Fruit fly (Drosophila melanogaster): Measurements from ENCODE around the gene CG4995.

The CG4995 gene

DNA sequence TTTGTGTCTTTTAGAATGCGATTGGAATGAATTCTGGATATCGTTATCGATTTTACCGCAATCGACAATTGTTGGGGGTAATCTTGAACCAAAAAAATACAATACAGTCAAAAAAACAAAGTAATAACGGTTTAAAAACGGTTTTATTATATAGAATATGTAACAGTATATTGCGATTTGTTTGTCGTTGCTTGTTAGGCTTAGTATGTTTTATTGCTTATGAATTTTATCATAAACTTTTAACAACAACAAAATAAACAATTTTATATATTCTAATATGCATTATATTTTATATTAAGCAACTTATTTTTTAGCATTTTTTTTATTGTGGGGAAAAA is 22.5 kb upstream of the CG4995 start, which contains the start of gene CYLD (continued):
- no peak for TF ChIP-seq CG43689 (GFP tag; IDR thresholded peaks at IDR 0.05)
- no peak for TF ChIP-seq Gug (GFP tag; IDR thresholded peaks at IDR 0.05)
- TF ChIP-seq CG15514 (GFP tag; optimal IDR thresholded peaks at IDR 0.05), result peak; percentile 66
- no peak for TF ChIP-seq aop (GFP tag; IDR thresholded peaks at IDR 0.05)
- no peak for TF ChIP-seq CG16815 (GFP tag; optimal IDR thresholded peaks at IDR 0.05)
- peak; percentile 58; the same call in 1 of the 4 replicates for TF ChIP-seq Dll (GFP tag; IDR thresholded peaks at IDR 0.05; ENCODE audit: partially characterized antibody)
- no peak for TF ChIP-seq Mes4 (GFP tag; optimal IDR thresholded peaks at IDR 0.05)
- peak; percentile 83 for TF ChIP-seq CG18262 (tag; optimal IDR thresholded peaks at IDR 0.05)
- no peak for TF ChIP-seq CG3726 (GFP tag; IDR thresholded peaks at IDR 0.05)
- TF ChIP-seq Sox102F (GFP tag; optimal IDR thresholded peaks at IDR 0.05), result peak; percentile 84
- no peak for TF ChIP-seq CG8765 (GFP tag; IDR thresholded peaks at IDR 0.05)
- peak; percentile 23 for TF ChIP-seq Lhr (GFP tag; optimal IDR thresholded peaks at IDR 0.05)
- TF ChIP-seq Sry-δ (GFP tag; optimal IDR thresholded peaks at IDR 0.05), result peak; percentile 39
- no peak for TF ChIP-seq bcd (GFP tag; optimal IDR thresholded peaks at IDR 0.05)
- no peak for TF ChIP-seq jing (GFP tag; optimal IDR thresholded peaks at IDR 0.05)
- TF ChIP-seq Vsx1 (GFP tag; optimal IDR thresholded peaks at IDR 0.05), result peak; percentile 15
- TF ChIP-seq ase (GFP tag; IDR thresholded peaks at IDR 0.05), result no peak; the same call in 2 of the 3 replicates
- TF ChIP-seq CG11560 (tag; IDR thresholded peaks at IDR 0.05), result no peak
- peak; percentile 71 for TF ChIP-seq nmo (GFP tag; optimal IDR thresholded peaks at IDR 0.05)
- TF ChIP-seq CG11247 (GFP tag; IDR thresholded peaks at IDR 0.05), result no peak
- no peak for TF ChIP-seq hkb (optimal IDR thresholded peaks at IDR 0.05)
- TF ChIP-seq hkb (GFP tag; IDR thresholded peaks at IDR 0.05), result peak; percentile 85
- no peak for TF ChIP-seq CG14667 (GFP tag; IDR thresholded peaks at IDR 0.05)
- TF ChIP-seq cato (GFP tag; optimal IDR thresholded peaks at IDR 0.05; ENCODE audit: borderline replicate concordance), result peak; percentile 19
- peak; percentile 78 for TF ChIP-seq Blimp-1 (GFP tag; optimal IDR thresholded peaks at IDR 0.05)
- no peak; the same call in 2 of the 3 replicates for TF ChIP-seq CG34422 (GFP tag; IDR thresholded peaks at IDR 0.05)
- TF ChIP-seq H2.0 (GFP tag; IDR thresholded peaks at IDR 0.05), result peak; percentile 66
- TF ChIP-seq GATAe (GFP tag; conservative IDR thresholded peaks at IDR 0.05), result no peak
- TF ChIP-seq CG9797 (GFP tag; optimal IDR thresholded peaks at IDR 0.05), result no peak
- peak in 1 of 2 experiments; percentile 64 for TF ChIP-seq Eip74EF (GFP tag; optimal IDR thresholded peaks at IDR 0.05)
- peak; percentile 60 for TF ChIP-seq CG4820 (GFP tag; optimal IDR thresholded peaks at IDR 0.05)
- TF ChIP-seq Med (GFP tag), result peak; percentile 83
- TF ChIP-seq Ada2b (GFP tag; IDR thresholded peaks at IDR 0.05), result peak; percentile 40; the same call in 1 of the 2 replicates
- peak; percentile 61; the same call in 1 of the 3 replicates for TF ChIP-seq B-H1 (GFP tag; IDR thresholded peaks at IDR 0.05)
- TF ChIP-seq Fer1 (GFP tag; optimal IDR thresholded peaks at IDR 0.05), result peak; percentile 67
- no peak for TF ChIP-seq ssp (GFP tag; IDR thresholded peaks at IDR 0.05)
- peak; percentile 41 for TF ChIP-seq CG2875 (GFP tag; optimal IDR thresholded peaks at IDR 0.05)
- TF ChIP-seq wor (GFP tag; IDR thresholded peaks at IDR 0.05), result peak; percentile 30; the same call in 1 of the 2 replicates
- TF ChIP-seq Ssrp (tag; optimal IDR thresholded peaks at IDR 0.05), result peak; percentile 63
- peak; percentile 47; the same call in 1 of the 3 replicates for TF ChIP-seq CG14050 (GFP tag; IDR thresholded peaks at IDR 0.05)
- no peak for TF ChIP-seq sima (GFP tag; optimal IDR thresholded peaks at IDR 0.05)
- no peak for TF ChIP-seq kah (GFP tag; optimal IDR thresholded peaks at IDR 0.05)
- no peak for TF ChIP-seq CG11093 (GFP tag; IDR thresholded peaks at IDR 0.05)
- TF ChIP-seq CG14710 (tag; optimal IDR thresholded peaks at IDR 0.05), result peak; percentile 75
- peak; percentile 32 for TF ChIP-seq Hmx (GFP tag; optimal IDR thresholded peaks at IDR 0.05)
- TF ChIP-seq CG13287 (GFP tag; IDR thresholded peaks at IDR 0.05; ENCODE audit: partially characterized antibody), result no peak; the same call in 1 of the 2 replicates
- TF ChIP-seq CG7963 (GFP tag; IDR thresholded peaks at IDR 0.05; ENCODE audit: partially characterized antibody), result no peak
- no peak for TF ChIP-seq insv (GFP tag; optimal IDR thresholded peaks at IDR 0.05)
- no peak for TF ChIP-seq knrl (GFP tag; IDR thresholded peaks at IDR 0.05; ENCODE audit: partially characterized antibody)
- TF ChIP-seq fu2 (GFP tag; optimal IDR thresholded peaks at IDR 0.05), result no peak
- peak; percentile 54 for TF ChIP-seq tin (GFP tag; optimal IDR thresholded peaks at IDR 0.05)
